Worm (Caenorhabditis elegans): Measurements from ENCODE around the gene nhr-141.

DNA sequence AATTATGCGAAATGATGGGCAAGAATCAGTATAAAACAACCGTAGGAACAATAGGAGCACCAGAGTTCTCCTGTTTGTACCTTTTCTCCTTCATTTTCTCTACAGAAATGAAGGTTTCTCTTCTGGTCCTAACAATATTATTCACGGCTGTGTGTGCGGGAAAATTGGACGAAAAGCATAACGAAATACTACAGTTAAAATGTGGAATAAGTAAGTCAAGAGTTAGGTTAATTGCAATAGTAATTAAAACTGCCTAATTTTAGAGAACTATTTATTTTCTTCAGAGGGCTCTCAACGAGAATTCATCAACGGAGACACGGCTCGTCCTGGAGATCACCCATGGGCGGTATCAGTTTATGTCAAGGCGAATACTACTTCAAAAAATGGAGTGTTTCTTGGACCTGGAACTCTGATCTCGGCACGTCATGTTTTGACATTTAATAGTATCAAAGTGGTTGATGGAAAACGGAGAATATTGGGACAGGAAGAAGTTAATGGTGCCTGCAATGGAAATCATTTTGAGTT lies 4.9 kb downstream of the nhr-141 start, which contains the start of gene try-12:
- TF ChIP-seq mls-2 (tag; optimal IDR thresholded peaks at IDR 0.05) = no peak
- TF ChIP-seq drap-1 (GFP tag; optimal IDR thresholded peaks at IDR 0.05) = no peak
- TF ChIP-seq pha-4 (tag; optimal IDR thresholded peaks at IDR 0.05) = no peak
- no peak for TF ChIP-seq unc-120 (tag; optimal IDR thresholded peaks at IDR 0.05; ENCODE audit: poor library complexity, severe bottlenecking)
- no peak for TF ChIP-seq lin-13 (tag; optimal IDR thresholded peaks at IDR 0.05)
- no peak for TF ChIP-seq nhr-76 (tag; optimal IDR thresholded peaks at IDR 0.05)
- no peak for TF ChIP-seq sptf-1 (tag; optimal IDR thresholded peaks at IDR 0.05)
- no peak for TF ChIP-seq M03D4.4 (tag; optimal IDR thresholded peaks at IDR 0.05)
- TF ChIP-seq mep-1 (tag; optimal IDR thresholded peaks at IDR 0.05) = no peak
- no peak for TF ChIP-seq blmp-1 (tag; optimal IDR thresholded peaks at IDR 0.05)
- TF ChIP-seq ham-2 (GFP tag; optimal IDR thresholded peaks at IDR 0.05) = no peak
- TF ChIP-seq nhr-28 (tag; optimal IDR thresholded peaks at IDR 0.05) = no peak
- no peak for TF ChIP-seq lsy-2 (tag; optimal IDR thresholded peaks at IDR 0.05)
